Fruit fly (Drosophila melanogaster): ENCODE results near the gene dan.

Gene dan

DNA sequence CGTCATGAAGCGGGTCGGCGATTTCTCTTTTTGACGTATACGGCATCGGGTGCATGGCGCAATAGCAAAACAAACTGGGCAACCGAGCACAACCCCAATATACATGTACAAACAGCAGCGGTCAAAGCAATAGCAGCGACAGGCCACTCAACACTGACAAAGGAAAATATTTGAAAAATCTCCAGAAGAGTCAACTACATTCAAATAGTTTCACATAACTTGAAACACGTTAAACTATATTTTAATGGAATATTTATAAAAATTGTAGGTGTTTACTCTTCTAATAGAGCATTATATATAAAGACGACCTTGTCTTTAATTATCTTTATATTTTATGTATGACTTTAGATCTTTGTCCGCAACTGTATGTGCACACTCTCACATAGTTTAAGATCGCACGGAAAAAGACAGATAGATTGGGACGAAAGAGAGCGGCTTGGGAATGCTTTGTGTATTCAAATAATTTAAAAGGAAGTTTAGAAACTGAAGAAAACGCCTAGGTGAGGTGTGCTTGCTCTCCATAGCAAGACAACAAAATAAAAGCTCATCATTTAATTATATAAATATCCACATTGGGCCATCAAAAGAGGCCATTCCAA lies 23.3 kb downstream of the dan start (continued):
- TF ChIP-seq fd64A (GFP tag; optimal IDR thresholded peaks at IDR 0.05) (no peak), ara (GFP tag; IDR thresholded peaks at IDR 0.05) (peak; percentile 48; the same call in 1 of the 2 replicates), Hsf (GFP tag; optimal IDR thresholded peaks at IDR 0.05) (peak; percentile 53), lilli (GFP tag; optimal IDR thresholded peaks at IDR 0.05) (peak; percentile 66), pros (GFP tag; optimal IDR thresholded peaks at IDR 0.05) (peak; percentile 31), eve (GFP tag; optimal IDR thresholded peaks at IDR 0.05) (peak in 1 of 2 experiments; percentile 85), CG9876 (GFP tag; optimal IDR thresholded peaks at IDR 0.05) (no peak), CG30020 (tag; optimal IDR thresholded peaks at IDR 0.05) (no peak), Adf1 (GFP tag; IDR thresholded peaks at IDR 0.05) (no peak), Myb (GFP tag; optimal IDR thresholded peaks at IDR 0.05) (no peak), crp (GFP tag; optimal IDR thresholded peaks at IDR 0.05) (peak in 1 of 2 experiments; percentile 19), gsb (GFP tag; IDR thresholded peaks at IDR 0.05) (peak; percentile 24; the same call in 1 of the 2 replicates), CG15269 (tag; optimal IDR thresholded peaks at IDR 0.05) (peak; percentile 87), MTF-1 (GFP tag; optimal IDR thresholded peaks at IDR 0.05; ENCODE audit: borderline replicate concordance) (peak; percentile 50), esg (GFP tag; conservative IDR thresholded peaks at IDR 0.05) (peak; percentile 62; the same call in 1 of the 2 replicates), CG16813 (GFP tag; IDR thresholded peaks at IDR 0.05; ENCODE audit: partially characterized antibody) (no peak), CG15073 (GFP tag; optimal IDR thresholded peaks at IDR 0.05) (no peak), CG7556 (GFP tag; optimal IDR thresholded peaks at IDR 0.05) (peak; percentile 74), wek (GFP tag; optimal IDR thresholded peaks at IDR 0.05) (peak; percentile 44), sug (tag; optimal IDR thresholded peaks at IDR 0.05) (peak; percentile 44), CG34224 (GFP tag; IDR thresholded peaks at IDR 0.05; ENCODE audit: partially characterized antibody) (no peak), al (GFP tag; IDR thresholded peaks at IDR 0.05) (peak; percentile 33; the same call in 1 of the 2 replicates), CG7839 (tag; optimal IDR thresholded peaks at IDR 0.05) (peak; percentile 80), dmrt99B (tag; optimal IDR thresholded peaks at IDR 0.05) (peak; percentile 85), eyg (GFP tag; optimal IDR thresholded peaks at IDR 0.05) (no peak), wdn (GFP tag; IDR thresholded peaks at IDR 0.05) (no peak), gcm (GFP tag; optimal IDR thresholded peaks at IDR 0.05) (peak; percentile 79), sens (GFP tag) (peak; percentile 91), luna (GFP tag; optimal IDR thresholded peaks at IDR 0.05) (no peak), Rx (GFP tag; IDR thresholded peaks at IDR 0.05) (peak; percentile 64; the same call in 1 of the 2 replicates), sqz (GFP tag; optimal IDR thresholded peaks at IDR 0.05) (peak; percentile 7), CG2129 (GFP tag; IDR thresholded peaks at IDR 0.05; ENCODE audit: partially characterized antibody) (no peak), Ptx1 (GFP tag; IDR thresholded peaks at IDR 0.05) (peak; percentile 71), Antp (GFP tag; optimal IDR thresholded peaks at IDR 0.05) (peak; percentile 23), CG17385 (GFP tag; optimal IDR thresholded peaks at IDR 0.05) (peak; percentile 76), slp2 (GFP tag; optimal IDR thresholded peaks at IDR 0.05) (peak; percentile 25), row (GFP tag; IDR thresholded peaks at IDR 0.05) (peak; percentile 84), prd (optimal IDR thresholded peaks at IDR 0.05) (no peak), prd (GFP tag; IDR thresholded peaks at IDR 0.05) (peak; percentile 79), psq (GFP tag; optimal IDR thresholded peaks at IDR 0.05) (no peak), pita (GFP tag; optimal IDR thresholded peaks at IDR 0.05) (no peak)

All from whole organism, embryonic.